Worm (Caenorhabditis elegans) whole organism, L4 larva: ENCODE measurements around the gene mesp-1.

ENCODE experiments used
- R02D3.7 ChIP-seq: fragments of 150-350 bp; sonication (generic microtip); optimal IDR thresholded peaks from 3 replicates; lab custom pipeline; 2014; ENCODE audit warnings: missing biosample characterization, missing genetic modification characterization
- T20F7.1 ChIP-seq: fragments of 200-800 bp; sonication (Bioruptor generic); optimal IDR thresholded peaks from 2 replicates; lab custom pipeline; 2018; ENCODE audit warnings: mild to moderate bottlenecking, missing genetic modification characterization, missing compliant biosample characterization
- Y48G9A.11 ChIP-seq: fragments of 200-800 bp; sonication (Bioruptor generic); IDR thresholded peaks from 2 replicates; pipeline ENCODE4 v1.3.6; 2022; ENCODE audit warnings: missing genetic modification reagents, missing genetic modification characterization, missing compliant biosample characterization
- aha-1 ChIP-seq: fragments of 150-350 bp; peaks from one replicate; lab custom pipeline; 2014; ENCODE audit warnings: missing biosample characterization, missing genetic modification characterization
- attf-4 ChIP-seq: sonication (generic microtip); optimal IDR thresholded peaks from 3 replicates; lab custom pipeline; 2017; ENCODE audit warnings: missing biosample characterization, missing genetic modification characterization
- ceh-20 ChIP-seq: fragments of 200-800 bp; sonication (Bioruptor generic); IDR thresholded peaks from 2 replicates; pipeline ENCODE4 v1.3.6; 2022; ENCODE audit warnings: missing genetic modification reagents, missing genetic modification characterization, missing compliant biosample characterization
- ceh-44 ChIP-seq: fragments of 200-800 bp; sonication (Bioruptor generic); IDR thresholded peaks from 2 replicates; pipeline ENCODE4 v1.3.6; 2022; ENCODE audit warnings: missing genetic modification reagents, missing genetic modification characterization, missing compliant biosample characterization
- cey-2 ChIP-seq: sonication (generic microtip); optimal IDR thresholded peaks from 3 replicates; lab custom pipeline; 2017; ENCODE audit warnings: missing genetic modification characterization, mild to moderate bottlenecking, missing compliant biosample characterization, antibody characterized with exemption, borderline replicate concordance; ENCODE audit not compliant: insufficient read depth
- daf-16 ChIP-seq, 3 experiments: sonication (generic microtip); optimal IDR thresholded peaks; 2 replicates each; lab custom pipeline; 2016 to 2017; ENCODE audit warnings: missing genetic modification characterization in 3 of 3, missing genetic modification reagents in 3 of 3, mild to moderate bottlenecking in 2 of 3, missing compliant biosample characterization in 2 of 3, missing biosample characterization in 1 of 3, moderate library complexity in 1 of 3
- dmd-6 ChIP-seq: fragments of 200-800 bp; sonication (Bioruptor generic); IDR thresholded peaks from 2 replicates; pipeline ENCODE4 v1.3.6; 2022; ENCODE audit warnings: missing genetic modification reagents, missing genetic modification characterization, missing compliant biosample characterization
- duxl-1 ChIP-seq: sonication (generic microtip); optimal IDR thresholded peaks from 2 replicates; lab custom pipeline; 2016; ENCODE audit warnings: mild to moderate bottlenecking, missing genetic modification characterization, moderate library complexity, missing compliant biosample characterization; ENCODE audit not compliant: poor library complexity
- dve-1 ChIP-seq: sonication (generic microtip); optimal IDR thresholded peaks from 2 replicates; lab custom pipeline; 2017; ENCODE audit warnings: antibody characterized with exemption, mild to moderate bottlenecking, missing genetic modification characterization, missing compliant biosample characterization; ENCODE audit not compliant: insufficient read depth
- egl-43 ChIP-seq: fragments of 200-800 bp; sonication (Bioruptor generic); IDR thresholded peaks from 2 replicates; pipeline ENCODE4 v1.3.6; 2022; ENCODE audit warnings: missing genetic modification reagents, missing genetic modification characterization, missing compliant biosample characterization
- fkh-10 ChIP-seq: fragments of 150-350 bp; optimal IDR thresholded peaks from 2 replicates; lab custom pipeline; 2014; ENCODE audit warnings: missing biosample characterization, missing genetic modification reagents, missing genetic modification characterization
- hif-1 ChIP-seq, 2 experiments: sonication (generic microtip); optimal IDR thresholded peaks; 2 replicates each; lab custom pipeline; 2016 to 2017; ENCODE audit warnings: missing compliant biosample characterization in 2 of 2, missing genetic modification characterization in 2 of 2, missing genetic modification reagents in 2 of 2, missing genotype in 2 of 2, mild to moderate bottlenecking in 1 of 2
- hlh-11 ChIP-seq: fragments of 200-800 bp; sonication (Bioruptor generic); optimal IDR thresholded peaks from 2 replicates; lab custom pipeline; 2018; ENCODE audit warnings: mild to moderate bottlenecking, missing genetic modification characterization, missing compliant biosample characterization
- hlh-30 ChIP-seq: sonication (generic microtip); optimal IDR thresholded peaks from 2 replicates; lab custom pipeline; 2017; ENCODE audit warnings: antibody characterized with exemption, mild to moderate bottlenecking, missing genetic modification characterization, missing compliant biosample characterization; ENCODE audit not compliant: insufficient read depth
- lin-1 ChIP-seq: fragments of 200-800 bp; sonication (Bioruptor generic); IDR thresholded peaks from 2 replicates; pipeline ENCODE4 v1.3.6; 2022; ENCODE audit warnings: missing genetic modification reagents, missing genetic modification characterization, missing compliant biosample characterization
- lin-38 ChIP-seq: fragments of 200-800 bp; sonication (Bioruptor generic); IDR thresholded peaks from 2 replicates; pipeline ENCODE4 v1.3.6; 2022; ENCODE audit warnings: missing genetic modification reagents, missing genetic modification characterization, missing compliant biosample characterization
- lsy-2 ChIP-seq, 2 experiments: fragments of 150-350 bp in 1 of 2; sonication (generic microtip) in 1 of 2; optimal IDR thresholded peaks; 2 replicates each; lab custom pipeline; 2014 to 2017; ENCODE audit warnings: missing biosample characterization in 2 of 2, missing genetic modification characterization in 2 of 2
- mdl-1 ChIP-seq, 2 experiments: fragments of 150-350 bp in 1 of 2; sonication (generic microtip) in 1 of 2; optimal IDR thresholded peaks; 2 replicates each; lab custom pipeline; 2014 to 2017; ENCODE audit warnings: missing biosample characterization in 2 of 2, missing genetic modification characterization in 2 of 2
- mes-2 ChIP-seq: sonication (generic microtip); optimal IDR thresholded peaks from 2 replicates; lab custom pipeline; 2016; ENCODE audit warnings: missing genotype, mild to moderate bottlenecking, missing genetic modification characterization, missing compliant biosample characterization; ENCODE audit not compliant: poor library complexity, severe bottlenecking
- mxl-2 ChIP-seq: fragments of 200-800 bp; sonication (Bioruptor generic); conservative IDR thresholded peaks from 2 replicates; pipeline ENCODE4 v1.3.6; 2022; ENCODE audit warnings: missing genetic modification reagents, missing genetic modification characterization, missing compliant biosample characterization
- mxl-3 ChIP-seq: fragments of 200-800 bp; sonication (Bioruptor generic); optimal IDR thresholded peaks from 2 replicates; lab custom pipeline; 2018; ENCODE audit warnings: mild to moderate bottlenecking, missing genetic modification characterization, missing compliant biosample characterization
- nhr-10 ChIP-seq: fragments of 150-350 bp; optimal IDR thresholded peaks from 2 replicates; lab custom pipeline; 2014; ENCODE audit warnings: missing biosample characterization, missing genetic modification characterization
- nhr-102 ChIP-seq: sonication (generic microtip); optimal IDR thresholded peaks from 2 replicates; lab custom pipeline; 2016; ENCODE audit warnings: mild to moderate bottlenecking, missing genetic modification characterization, moderate library complexity, missing compliant biosample characterization
- nhr-28 ChIP-seq: fragments of 150-350 bp; optimal IDR thresholded peaks from 2 replicates; lab custom pipeline; 2014; ENCODE audit warnings: missing biosample characterization, missing genetic modification characterization
- nhr-42 ChIP-seq: fragments of 200-800 bp; sonication (Bioruptor generic); IDR thresholded peaks from 2 replicates; pipeline ENCODE4 v1.3.6; 2022; ENCODE audit warnings: missing genetic modification characterization, missing compliant biosample characterization
- nhr-48 ChIP-seq: sonication (generic microtip); optimal IDR thresholded peaks from 2 replicates; lab custom pipeline; 2016; ENCODE audit warnings: mild to moderate bottlenecking, missing genetic modification characterization, missing compliant biosample characterization
- nhr-6 ChIP-seq: fragments of 150-350 bp; optimal IDR thresholded peaks from 2 replicates; lab custom pipeline; 2014; ENCODE audit warnings: missing biosample characterization, missing genetic modification characterization
- nhr-77 ChIP-seq: fragments of 150-350 bp; optimal IDR thresholded peaks from 2 replicates; lab custom pipeline; 2014; ENCODE audit warnings: missing biosample characterization, missing genetic modification characterization
- pha-4 ChIP-seq, 2 experiments: fragments of 150-350 bp in 1 of 2; fragments of 200-800 bp in 1 of 2; sonication (Bioruptor generic) in 1 of 2; IDR thresholded peaks in 1 of 2; optimal IDR thresholded peaks in 1 of 2; 2 replicates each; pipeline versions ENCODE4 v1.3.6 to Lab custom; 2014 to 2022; ENCODE audit warnings: missing genetic modification characterization in 2 of 2, missing genetic modification reagents in 2 of 2, missing biosample characterization in 1 of 2, missing compliant biosample characterization in 1 of 2
- php-3 ChIP-seq: fragments of 200-800 bp; sonication (Bioruptor generic); IDR thresholded peaks from 2 replicates; pipeline ENCODE4 v1.3.6; 2022; ENCODE audit warnings: missing genetic modification reagents, missing genetic modification characterization, missing compliant biosample characterization
- pqm-1 ChIP-seq: sonication (generic microtip); optimal IDR thresholded peaks from 2 replicates; lab custom pipeline; 2017; ENCODE audit warnings: missing biosample characterization, missing genetic modification characterization
- rbr-2 ChIP-seq: sonication (generic microtip); optimal IDR thresholded peaks from 2 replicates; lab custom pipeline; 2016; ENCODE audit warnings: missing genotype, missing genetic modification characterization, missing compliant biosample characterization
- spr-1 ChIP-seq: sonication (generic microtip); optimal IDR thresholded peaks from 2 replicates; lab custom pipeline; 2016; ENCODE audit warnings: mild to moderate bottlenecking, missing genetic modification characterization, missing compliant biosample characterization
- tra-1 ChIP-seq: fragments of 200-800 bp; sonication (Bioruptor generic); IDR thresholded peaks from 2 replicates; pipeline ENCODE4 v1.3.6; 2022; ENCODE audit warnings: missing genetic modification reagents, missing genetic modification characterization, missing compliant biosample characterization
- unc-130 ChIP-seq: sonication (generic microtip); optimal IDR thresholded peaks from 2 replicates; lab custom pipeline; 2016; ENCODE audit warnings: missing genetic modification reagents, missing genetic modification characterization, missing compliant biosample characterization
- zfp-2 ChIP-seq: sonication (generic microtip); optimal IDR thresholded peaks from 2 replicates; lab custom pipeline; 2016; ENCODE audit warnings: mild to moderate bottlenecking, missing genetic modification characterization, missing compliant biosample characterization
- zfp-3 ChIP-seq: fragments of 200-800 bp; sonication (Bioruptor generic); conservative IDR thresholded peaks from 2 replicates; pipeline ENCODE4 v1.3.6; 2022; ENCODE audit warnings: missing genetic modification reagents, missing genetic modification characterization, missing compliant biosample characterization
- zip-11 ChIP-seq: fragments of 200-800 bp; sonication (Bioruptor generic); IDR thresholded peaks from 2 replicates; pipeline ENCODE4 v1.3.6; 2022; ENCODE audit warnings: missing genetic modification characterization, missing compliant biosample characterization
- ztf-11 ChIP-seq: fragments of 150-350 bp; optimal IDR thresholded peaks from 2 replicates; lab custom pipeline; 2014; ENCODE audit warnings: missing biosample characterization, missing genetic modification characterization

The mesp-1 gene

DNA sequence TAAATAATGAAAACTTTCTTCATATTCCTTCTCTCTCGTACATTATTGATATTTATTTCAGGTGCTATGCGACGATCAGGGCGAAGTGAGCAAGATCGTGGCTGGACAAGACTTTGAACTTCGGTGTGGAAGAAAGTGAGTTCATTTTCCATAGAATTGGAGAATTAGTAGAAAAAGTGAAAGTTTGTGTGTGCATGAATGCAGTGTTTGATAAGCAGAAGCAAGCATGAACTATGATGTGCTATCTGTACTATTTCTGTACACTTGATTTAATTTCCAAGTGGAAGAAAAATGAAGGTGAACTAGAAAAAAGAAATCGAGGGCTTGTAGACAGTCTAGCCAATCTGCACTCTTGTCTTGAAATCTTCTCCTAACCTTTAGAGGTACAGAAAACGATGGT lies 32.9 kb downstream of the mesp-1 start (continued):
- TF ChIP-seq fkh-10 (GFP tag; lab: Kevin White, UChicago) (no peak), dve-1 (tag; lab: Kevin White, UChicago) (peak; percentile 76), mes-2 (tag; lab: Kevin White, UChicago) (peak; percentile 22), ceh-44 (GFP tag; lab: Robert Waterston, UW) (no peak), mxl-3 (peak; percentile 25), attf-4 (tag; lab: Kevin White, UChicago) (no peak), hlh-11 (tag; lab: Kevin White, UChicago) (peak; percentile 77), zfp-2 (no peak), nhr-10 (tag; lab: Kevin White, UChicago) (peak; percentile 72), daf-16 (GFP tag; optimal IDR thresholded peaks at IDR 0.05; lab: Kevin White, UChicago) (no peak), daf-16 (tag; optimal IDR thresholded peaks at IDR 0.05; lab: Kevin White, UChicago) (peak; percentile 63), dmd-6 (GFP tag; lab: Robert Waterston, UW) (peak; percentile 91), egl-43 (GFP tag; lab: Robert Waterston, UW) (no peak), Y48G9A.11 (GFP tag; lab: Robert Waterston, UW) (no peak), mdl-1 (tag; optimal IDR thresholded peaks at IDR 0.05; lab: Kevin White, UChicago) (peak in 1 of 2 experiments; percentile 32), unc-130 (no peak), T20F7.1 (GFP tag; lab: Kevin White, UChicago) (peak; percentile 1), spr-1 (tag; lab: Kevin White, UChicago) (no peak), nhr-102 (tag; lab: Kevin White, UChicago) (peak; percentile 13), nhr-6 (tag; lab: Kevin White, UChicago) (no peak), rbr-2 (no peak)

DNA sequence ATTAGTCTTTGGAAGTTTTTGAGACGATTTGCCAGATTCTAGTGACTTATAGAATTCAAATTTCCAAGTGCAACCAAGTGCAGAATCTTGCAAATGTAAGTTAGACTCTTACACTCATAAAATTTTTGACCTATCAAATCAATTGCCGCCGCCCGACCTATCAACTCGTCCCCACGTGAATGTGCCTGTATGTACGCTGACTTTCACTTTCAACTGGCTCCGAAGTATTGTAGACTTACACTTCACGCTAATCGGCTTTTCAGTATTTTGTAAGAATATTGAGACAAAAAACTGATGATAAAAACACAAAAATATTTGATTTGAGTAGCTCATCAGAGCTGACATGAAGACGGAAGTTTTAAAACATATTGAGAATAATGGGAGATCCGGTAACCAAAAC lies 33.7 kb downstream of the mesp-1 start:
- TF ChIP-seq hlh-11 (tag; lab: Kevin White, UChicago), result peak; percentile 59
- peak; percentile 51; the same call in 1 of the 2 replicates for TF ChIP-seq pha-4 (GFP tag; IDR thresholded peaks at IDR 0.05; lab: Robert Waterston, UW)
- TF ChIP-seq pha-4 (tag; optimal IDR thresholded peaks at IDR 0.05; lab: Kevin White, UChicago), result no peak
- peak; percentile 56 for TF ChIP-seq nhr-48
- peak; percentile 5 for TF ChIP-seq mes-2 (tag; lab: Kevin White, UChicago)
- TF ChIP-seq hlh-30 (tag; lab: Kevin White, UChicago), result peak; percentile 26
- peak; percentile 66 for TF ChIP-seq tra-1 (GFP tag; lab: Robert Waterston, UW)
- TF ChIP-seq daf-16 (GFP tag; optimal IDR thresholded peaks at IDR 0.05; lab: Kevin White, UChicago), result no peak
- peak; percentile 69 for TF ChIP-seq daf-16 (tag; optimal IDR thresholded peaks at IDR 0.05; lab: Kevin White, UChicago)
- peak; percentile 8 for TF ChIP-seq nhr-102 (tag; lab: Kevin White, UChicago)
- TF ChIP-seq zfp-3 (GFP tag; lab: Robert Waterston, UW), result no peak
- TF ChIP-seq aha-1 (tag; lab: Kevin White, UChicago), result peak; percentile 8
- no peak for TF ChIP-seq duxl-1 (tag; lab: Kevin White, UChicago)
- TF ChIP-seq dve-1 (tag; lab: Kevin White, UChicago), result peak; percentile 68
- 0 out of 2 replicates have a peak, but pooled peaks have one; percentile 46 for TF ChIP-seq mxl-2 (GFP tag; lab: Robert Waterston, UW)
- TF ChIP-seq nhr-28 (tag; lab: Kevin White, UChicago), result peak; percentile 41
- peak; percentile 22 for TF ChIP-seq pqm-1 (tag; lab: Kevin White, UChicago)
- no peak for TF ChIP-seq R02D3.7
- no peak for TF ChIP-seq nhr-77 (tag; lab: Kevin White, UChicago)
- peak; percentile 87 for TF ChIP-seq dmd-6 (GFP tag; lab: Robert Waterston, UW)
- no peak for TF ChIP-seq zip-11 (GFP tag; lab: Robert Waterston, UW)
- TF ChIP-seq lin-1 (GFP tag; lab: Robert Waterston, UW), result 0 out of 2 replicates have a peak, but pooled peaks have one; percentile 14
- TF ChIP-seq nhr-42, result no peak

DNA sequence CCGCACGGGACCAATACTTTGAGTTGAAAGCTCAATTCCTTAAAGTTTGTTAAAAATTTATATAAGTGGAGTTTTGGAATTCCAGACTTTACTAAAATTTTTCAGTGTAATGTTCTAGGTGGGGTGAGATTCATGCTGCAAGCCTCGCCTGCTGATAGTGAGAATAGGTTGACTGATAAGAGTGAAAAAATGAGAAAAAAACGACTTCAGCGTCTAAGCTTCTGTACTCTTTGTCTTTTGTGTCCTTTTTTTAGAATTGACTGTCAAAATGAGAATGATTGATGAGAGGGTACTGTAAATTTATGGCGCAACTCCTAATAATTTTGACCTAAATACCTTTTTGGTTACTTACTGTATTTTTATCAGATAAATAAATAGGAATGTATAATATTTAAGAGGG lies 35.1 kb downstream of the mesp-1 start:
- peak; percentile 32 for TF ChIP-seq hlh-30 (tag; lab: Kevin White, UChicago)
- TF ChIP-seq tra-1 (GFP tag; lab: Robert Waterston, UW), result 0 out of 2 replicates have a peak, but pooled peaks have one; percentile 60
- no peak for TF ChIP-seq unc-130
- TF ChIP-seq ztf-11, result no peak
- peak; percentile 81 for TF ChIP-seq pqm-1 (tag; lab: Kevin White, UChicago)
- no peak for TF ChIP-seq attf-4 (tag; lab: Kevin White, UChicago)
- TF ChIP-seq nhr-10 (tag; lab: Kevin White, UChicago), result no peak
- no peak for TF ChIP-seq lin-38 (GFP tag; lab: Robert Waterston, UW)
- TF ChIP-seq hlh-11 (tag; lab: Kevin White, UChicago), result peak; percentile 61
- peak in 1 of 2 experiments; percentile 17 for TF ChIP-seq lsy-2 (tag; optimal IDR thresholded peaks at IDR 0.05; lab: Kevin White, UChicago)
- TF ChIP-seq ceh-20 (GFP tag; lab: Robert Waterston, UW), result peak; percentile 82
- TF ChIP-seq nhr-6 (tag; lab: Kevin White, UChicago), result no peak
- TF ChIP-seq dve-1 (tag; lab: Kevin White, UChicago), result peak; percentile 51
- no peak for TF ChIP-seq daf-16 (GFP tag; optimal IDR thresholded peaks at IDR 0.05; lab: Kevin White, UChicago)
- peak; percentile 24 for TF ChIP-seq daf-16 (tag; optimal IDR thresholded peaks at IDR 0.05; lab: Kevin White, UChicago)
- TF ChIP-seq cey-2 (tag; lab: Kevin White, UChicago), result no peak
- peak; percentile 84 for TF ChIP-seq php-3 (GFP tag; lab: Robert Waterston, UW)
- TF ChIP-seq hif-1 (tag; optimal IDR thresholded peaks at IDR 0.05; lab: Kevin White, UChicago), result no peak
- TF ChIP-seq dmd-6 (GFP tag; lab: Robert Waterston, UW), result peak; percentile 53
- no peak for TF ChIP-seq zip-11 (GFP tag; lab: Robert Waterston, UW)
